Fruit fly (Drosophila melanogaster) whole organism: ENCODE results near the gene Twdlalpha.

Experiments used
- CG8478 ChIP-seq: fragments of >200 bp; optimal IDR thresholded peaks from 2 replicates; lab custom pipeline; 2018; ENCODE audit warnings: inconsistent platforms
- Dll ChIP-seq: fragments of >200 bp; optimal IDR thresholded peaks from 2 replicates; lab custom pipeline; 2017
- EcR ChIP-seq, 2 experiments: fragments of >200 bp; optimal IDR thresholded peaks; 2 replicates each; lab custom pipeline; 2017; ENCODE audit warnings: missing biosample characterization in 2 of 2, missing genetic modification characterization in 2 of 2, missing genetic modification reagents in 2 of 2
- pan ChIP-seq: fragments of >200 bp; optimal IDR thresholded peaks from 2 replicates; lab custom pipeline; 2017
- psq ChIP-seq: fragments of >200 bp; optimal IDR thresholded peaks from 2 replicates; lab custom pipeline; 2017
- usp ChIP-seq: fragments of >200 bp; optimal IDR thresholded peaks from 2 replicates; lab custom pipeline; 2017; ENCODE audit warnings: missing biosample characterization, missing genetic modification characterization, mixed read lengths

The Twdlalpha gene

dm6 chrX:16764955-16765354, 22.3 kb downstream of the Twdlalpha start:
- TF ChIP-seq CG8478 (lab: Kevin White, UChicago) (no peak), usp (GFP tag; lab: Kevin White, UChicago) (no peak), EcR (GFP tag; optimal IDR thresholded peaks at IDR 0.05; lab: Kevin White, UChicago) (no peak), psq (lab: Kevin White, UChicago) (no peak)

dm6 chrX:16765809-16766208, 23.2 kb downstream of the Twdlalpha start:
- no peak for TF ChIP-seq EcR (GFP tag; optimal IDR thresholded peaks at IDR 0.05; lab: Kevin White, UChicago)
- no peak for TF ChIP-seq usp (GFP tag; lab: Kevin White, UChicago)
- no peak for TF ChIP-seq pan (lab: Kevin White, UChicago)
- TF ChIP-seq CG8478 (lab: Kevin White, UChicago) = no peak
- TF ChIP-seq psq (lab: Kevin White, UChicago) = no peak

- TF ChIP-seq pan (lab: Kevin White, UChicago) (no peak), CG8478 (lab: Kevin White, UChicago) (no peak), Dll (lab: Kevin White, UChicago) (no peak), usp (GFP tag; lab: Kevin White, UChicago) (no peak), psq (lab: Kevin White, UChicago) (no peak), EcR (GFP tag; optimal IDR thresholded peaks at IDR 0.05; lab: Kevin White, UChicago) (no peak)
Observed at dm6 chrX:16766868-16767431, 24.3 kb downstream of the Twdlalpha start.

- TF ChIP-seq Dll (lab: Kevin White, UChicago) (no peak), usp (GFP tag; lab: Kevin White, UChicago) (no peak)
Observed at dm6 chrX:16768770-16769169, 26.1 kb downstream of the Twdlalpha start.

- TF ChIP-seq pan (lab: Kevin White, UChicago) = no peak
- no peak for TF ChIP-seq usp (GFP tag; lab: Kevin White, UChicago)
- TF ChIP-seq Dll (lab: Kevin White, UChicago) = no peak
- no peak for TF ChIP-seq CG8478 (lab: Kevin White, UChicago)
- no peak for TF ChIP-seq EcR (GFP tag; optimal IDR thresholded peaks at IDR 0.05; lab: Kevin White, UChicago)
- no peak for TF ChIP-seq psq (lab: Kevin White, UChicago)
Observed at dm6 chrX:16772882-16773827, 30.5 kb downstream of the Twdlalpha start.

dm6 chrX:16774201-16775061, 31.8 kb downstream of the Twdlalpha start:
- TF ChIP-seq Dll (lab: Kevin White, UChicago) = no peak

- no peak for TF ChIP-seq CG8478 (lab: Kevin White, UChicago)
Observed at dm6 chrX:16775083-16775482, 32.4 kb downstream of the Twdlalpha start.

dm6 chrX:16778138-16778672, 35.6 kb downstream of the Twdlalpha start:
- no peak for TF ChIP-seq pan (lab: Kevin White, UChicago)
- TF ChIP-seq Dll (lab: Kevin White, UChicago) = no peak
- TF ChIP-seq usp (GFP tag; lab: Kevin White, UChicago) = no peak
- no peak for TF ChIP-seq EcR (GFP tag; optimal IDR thresholded peaks at IDR 0.05; lab: Kevin White, UChicago)
- TF ChIP-seq psq (lab: Kevin White, UChicago) = no peak
- no peak for TF ChIP-seq CG8478 (lab: Kevin White, UChicago)

- no peak for TF ChIP-seq EcR (GFP tag; optimal IDR thresholded peaks at IDR 0.05; lab: Kevin White, UChicago)
- TF ChIP-seq Dll (lab: Kevin White, UChicago) = no peak
- no peak for TF ChIP-seq usp (GFP tag; lab: Kevin White, UChicago)
- no peak for TF ChIP-seq pan (lab: Kevin White, UChicago)
Observed at dm6 chrX:16780244-16780643, 37.6 kb downstream of the Twdlalpha start.

dm6 chrX:16781055-16781454, 38.4 kb downstream of the Twdlalpha start:
- TF ChIP-seq usp (GFP tag; lab: Kevin White, UChicago) (no peak), pan (lab: Kevin White, UChicago) (no peak), Dll (lab: Kevin White, UChicago) (no peak), psq (lab: Kevin White, UChicago) (no peak), EcR (GFP tag; optimal IDR thresholded peaks at IDR 0.05; lab: Kevin White, UChicago) (no peak), CG8478 (lab: Kevin White, UChicago) (no peak)

dm6 chrX:16782175-16782916, 39.7 kb downstream of the Twdlalpha start:
- TF ChIP-seq EcR (GFP tag; optimal IDR thresholded peaks at IDR 0.05; lab: Kevin White, UChicago) (no peak), CG8478 (lab: Kevin White, UChicago) (no peak), Dll (lab: Kevin White, UChicago) (no peak), psq (lab: Kevin White, UChicago) (no peak), pan (lab: Kevin White, UChicago) (no peak), usp (GFP tag; lab: Kevin White, UChicago) (no peak)
